Worm (Caenorhabditis elegans) whole organism, midembryonic: ENCODE results near the gene R04B3.2.
A peak's percentile ranks its signal among the peaks of the same experiment; 100 is the strongest.

Source experiments
- T22C8.4 ChIP-seq: fragments of 200-800 bp; sonication (Bioruptor generic); IDR thresholded peaks from 2 replicates; pipeline ENCODE4 v1.3.6; 2022; ENCODE audit warnings: missing genetic modification characterization, missing compliant biosample characterization
- cog-1 ChIP-seq: sonication (generic microtip); optimal IDR thresholded peaks from 2 replicates; lab custom pipeline; 2016; ENCODE audit warnings: missing genetic modification characterization, missing compliant biosample characterization
- flt-1 ChIP-seq: fragments of 200-800 bp; sonication (Bioruptor generic); IDR thresholded peaks from 2 replicates; pipeline ENCODE4 v1.3.6; 2022; ENCODE audit warnings: missing genetic modification characterization, missing compliant biosample characterization
- klf-2 ChIP-seq: fragments of 200-800 bp; sonication (Bioruptor generic); conservative IDR thresholded peaks from 2 replicates; pipeline ENCODE4 v1.3.6; 2022; ENCODE audit warnings: missing genetic modification reagents, missing genetic modification characterization, missing compliant biosample characterization
- med-1 ChIP-seq: sonication (generic microtip); optimal IDR thresholded peaks from 2 replicates; lab custom pipeline; 2017; ENCODE audit warnings: missing genetic modification characterization, mild to moderate bottlenecking, missing compliant biosample characterization, antibody characterized with exemption, missing genetic modification reagents; ENCODE audit not compliant: insufficient read depth
- ref-1 ChIP-seq: fragments of 200-800 bp; sonication (Bioruptor generic); conservative IDR thresholded peaks from 2 replicates; pipeline ENCODE4 v1.3.6; 2022; ENCODE audit warnings: missing genetic modification reagents, missing genetic modification characterization, missing compliant biosample characterization
- tab-1 ChIP-seq: fragments of 200-800 bp; sonication (Bioruptor generic); IDR thresholded peaks from 2 replicates; pipeline ENCODE4 v1.3.6; 2022; ENCODE audit warnings: missing genetic modification characterization, missing compliant biosample characterization
- ztf-23 ChIP-seq: fragments of 200-800 bp; sonication (Bioruptor generic); IDR thresholded peaks from 2 replicates; pipeline ENCODE4 v1.3.6; 2022; ENCODE audit warnings: missing genetic modification reagents, missing genetic modification characterization, missing compliant biosample characterization
- ztf-29 ChIP-seq: fragments of 200-800 bp; sonication (Bioruptor generic); IDR thresholded peaks from 2 replicates; pipeline ENCODE4 v1.3.6; 2022; ENCODE audit warnings: missing genetic modification reagents, missing genetic modification characterization, missing compliant biosample characterization

R04B3.2 gene

ce11 chrX:2473618-2474017, at the start of gene R04B3.2:
TSS of gene R04B3.2 (minus strand) at chrX:2473718.
- TF ChIP-seq cog-1 (no peak), ztf-23 (GFP tag; lab: Robert Waterston, UW) (no peak), ztf-29 (GFP tag; lab: Robert Waterston, UW) (no peak), klf-2 (GFP tag; lab: Robert Waterston, UW) (no peak), flt-1 (GFP tag; lab: Robert Waterston, UW) (no peak)

DNA sequence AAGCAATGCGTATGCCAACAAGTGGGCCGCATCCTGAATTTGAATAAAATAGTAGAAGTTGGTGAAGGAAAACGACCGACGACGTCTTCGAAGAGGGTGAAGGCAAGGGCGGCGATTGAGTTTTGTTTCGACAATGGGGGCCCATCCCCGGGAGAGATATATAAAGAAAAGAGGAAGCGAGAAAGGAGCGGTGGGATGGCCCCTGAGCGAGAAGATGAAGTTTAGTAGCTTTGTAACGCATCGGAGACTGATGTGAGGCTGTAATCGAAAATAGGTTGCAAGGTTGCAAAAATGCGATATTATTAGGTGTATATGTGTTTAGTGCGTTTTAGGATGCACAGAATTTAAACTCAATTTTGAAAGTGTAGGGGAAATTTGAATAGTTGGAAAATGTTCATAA, 49.1 kb upstream of the R04B3.2 start:
- TF ChIP-seq klf-2 (GFP tag; lab: Robert Waterston, UW) (no peak), med-1 (GFP tag; lab: Kevin White, UChicago) (no peak), T22C8.4 (GFP tag; lab: Robert Waterston, UW) (no peak), flt-1 (GFP tag; lab: Robert Waterston, UW) (no peak), cog-1 (no peak), ztf-29 (GFP tag; lab: Robert Waterston, UW) (no peak), tab-1 (no peak), ztf-23 (GFP tag; lab: Robert Waterston, UW) (no peak), ref-1 (no peak)

DNA sequence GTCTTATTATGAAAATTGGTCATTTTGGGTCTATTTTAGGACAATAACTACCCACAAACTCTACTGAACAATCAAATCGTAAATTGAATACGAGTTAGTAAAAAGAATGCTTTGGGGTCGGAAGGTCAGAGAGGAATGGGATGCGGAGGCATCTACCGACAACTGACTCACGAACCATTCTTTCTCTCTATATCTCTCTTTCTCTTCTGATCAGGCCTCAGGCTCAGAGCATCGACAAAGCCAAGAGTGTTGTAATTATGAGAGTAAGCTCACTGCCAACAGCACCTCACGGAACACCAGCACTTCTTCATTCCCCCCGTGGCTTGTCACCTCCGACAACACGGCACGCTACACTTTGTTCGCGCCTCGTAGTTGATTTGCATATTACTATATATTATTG, 46.9 kb upstream of the R04B3.2 start:
- no peak for TF ChIP-seq ztf-29 (GFP tag; lab: Robert Waterston, UW)
- TF ChIP-seq med-1 (GFP tag; lab: Kevin White, UChicago): no peak
- no peak for TF ChIP-seq tab-1
- no peak for TF ChIP-seq T22C8.4 (GFP tag; lab: Robert Waterston, UW)
- no peak for TF ChIP-seq ref-1
- no peak for TF ChIP-seq flt-1 (GFP tag; lab: Robert Waterston, UW)
- TF ChIP-seq ztf-23 (GFP tag; lab: Robert Waterston, UW): no peak
- TF ChIP-seq klf-2 (GFP tag; lab: Robert Waterston, UW): no peak
- no peak for TF ChIP-seq cog-1

DNA sequence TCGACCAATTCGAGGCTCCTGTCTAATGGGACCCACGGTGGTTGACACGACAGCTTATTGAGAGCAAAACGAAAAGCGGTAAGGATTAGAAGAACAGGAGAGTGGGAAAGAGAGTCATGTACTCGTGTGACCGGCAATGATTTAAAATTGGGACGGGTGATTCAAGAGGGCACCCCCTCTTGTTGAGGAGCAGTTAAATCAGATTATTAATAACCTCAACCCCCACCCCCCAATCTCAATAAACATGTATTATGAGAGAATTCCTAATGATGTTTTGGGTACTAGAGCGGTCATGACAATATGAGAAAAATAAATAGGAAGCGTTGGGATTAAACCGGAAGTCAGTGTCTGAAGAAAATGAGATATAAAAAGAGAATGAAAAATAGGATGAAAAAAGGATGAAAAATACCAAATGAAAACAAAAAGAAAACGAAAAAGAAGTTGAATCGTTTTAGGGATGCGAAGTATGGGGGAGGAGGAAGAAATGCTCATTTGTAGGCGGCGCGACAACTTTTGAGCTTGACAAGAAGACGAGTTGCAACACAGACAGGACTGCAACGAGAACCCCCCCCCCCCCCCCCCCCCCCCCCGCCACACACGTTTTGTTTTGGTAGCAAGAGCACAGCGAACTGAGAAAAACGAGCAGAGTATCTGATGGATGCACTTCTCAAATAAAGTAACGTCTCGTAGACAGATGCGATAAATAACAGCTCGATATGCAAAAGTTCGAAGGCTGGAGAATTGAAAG, 43.6 kb upstream of the R04B3.2 start:
- no peak for TF ChIP-seq cog-1
- TF ChIP-seq ztf-23 (GFP tag; lab: Robert Waterston, UW): no peak
- TF ChIP-seq T22C8.4 (GFP tag; lab: Robert Waterston, UW): no peak
- TF ChIP-seq ref-1: no peak
- no peak for TF ChIP-seq klf-2 (GFP tag; lab: Robert Waterston, UW)
- TF ChIP-seq ztf-29 (GFP tag; lab: Robert Waterston, UW): no peak
- TF ChIP-seq med-1 (GFP tag; lab: Kevin White, UChicago): no peak
- TF ChIP-seq flt-1 (GFP tag; lab: Robert Waterston, UW): no peak
- no peak for TF ChIP-seq tab-1

DNA sequence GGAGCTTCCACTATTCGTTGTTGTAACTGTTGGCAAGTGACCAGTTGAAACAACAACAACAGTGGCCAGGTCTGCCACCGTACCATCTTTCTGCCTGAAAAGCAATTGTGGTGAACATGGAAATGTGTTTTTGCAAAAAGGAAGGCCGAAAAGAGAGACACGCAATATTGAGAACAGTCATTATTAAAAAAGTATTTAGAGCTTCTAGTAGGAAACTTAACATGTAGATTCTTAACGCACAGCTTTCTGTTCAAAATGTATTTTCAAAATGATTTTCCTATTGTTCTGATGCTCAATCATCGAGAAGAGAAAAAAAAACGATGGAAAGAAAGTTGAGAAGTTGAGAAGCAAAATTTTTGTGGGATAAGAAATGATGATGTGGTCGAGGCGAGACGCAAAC, 41.7 kb upstream of the R04B3.2 start, which contains the start of gene syg-1:
TSS of gene syg-1 (minus strand) at position 101 of the 400 bp plus-strand sequence.
- TF ChIP-seq klf-2 (GFP tag; lab: Robert Waterston, UW) (no peak), flt-1 (GFP tag; lab: Robert Waterston, UW) (no peak), cog-1 (no peak), T22C8.4 (GFP tag; lab: Robert Waterston, UW) (no peak), tab-1 (no peak), med-1 (GFP tag; lab: Kevin White, UChicago) (no peak), ref-1 (no peak), ztf-23 (GFP tag; lab: Robert Waterston, UW) (no peak), ztf-29 (GFP tag; lab: Robert Waterston, UW) (no peak)

DNA sequence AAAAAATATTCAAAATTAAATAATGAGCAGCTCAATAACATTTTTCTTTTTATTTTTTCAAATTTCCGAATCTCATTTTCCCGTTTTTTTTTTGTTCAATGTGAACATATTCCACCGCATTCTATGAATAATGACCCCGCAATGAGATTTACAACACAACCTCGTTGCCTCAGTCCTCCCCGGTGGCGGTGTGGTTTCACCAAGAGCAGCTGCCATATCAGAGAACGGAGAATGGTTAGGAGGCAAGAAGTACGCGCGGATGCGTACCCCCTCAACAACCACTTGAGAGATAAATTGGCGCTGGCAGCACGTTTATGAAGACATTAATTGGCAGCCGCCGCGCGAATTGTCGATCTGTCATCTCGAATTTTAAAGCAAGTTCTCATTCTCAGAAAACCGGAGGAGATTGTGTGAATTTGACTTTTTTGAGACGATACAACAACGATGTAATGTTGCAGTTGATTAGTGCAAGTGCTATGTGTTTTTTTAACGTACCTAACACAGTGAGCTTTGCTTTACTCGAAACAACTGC, 40.2 kb upstream of the R04B3.2 start:
- peak; percentile 22 for TF ChIP-seq cog-1
- no peak for TF ChIP-seq med-1 (GFP tag; lab: Kevin White, UChicago)

- TF ChIP-seq ref-1 (no peak), T22C8.4 (GFP tag; lab: Robert Waterston, UW) (no peak), med-1 (GFP tag; lab: Kevin White, UChicago) (no peak)
These were observed 34.9 kb upstream of the R04B3.2 start, which contains the start of gene K02E10.7 for ce11 chrX:2508449-2508848. TSS of gene K02E10.7 (minus strand) at chrX:2508549.

ce11 chrX:2506738-2507137, 33.2 kb upstream of the R04B3.2 start:
- no peak for TF ChIP-seq ztf-29 (GFP tag; lab: Robert Waterston, UW)
- no peak for TF ChIP-seq ref-1
- TF ChIP-seq ztf-23 (GFP tag; lab: Robert Waterston, UW): no peak
- TF ChIP-seq klf-2 (GFP tag; lab: Robert Waterston, UW): no peak
- no peak for TF ChIP-seq med-1 (GFP tag; lab: Kevin White, UChicago)
- TF ChIP-seq tab-1: no peak
- no peak for TF ChIP-seq cog-1
- TF ChIP-seq T22C8.4 (GFP tag; lab: Robert Waterston, UW): no peak
- no peak for TF ChIP-seq flt-1 (GFP tag; lab: Robert Waterston, UW)

- no peak for TF ChIP-seq ztf-23 (GFP tag; lab: Robert Waterston, UW)
- no peak for TF ChIP-seq tab-1
- TF ChIP-seq cog-1: no peak
- TF ChIP-seq ztf-29 (GFP tag; lab: Robert Waterston, UW): 0 out of 2 replicates have a peak, but pooled peaks have one; percentile 23
- no peak for TF ChIP-seq med-1 (GFP tag; lab: Kevin White, UChicago)
- TF ChIP-seq ref-1: no peak
These were observed 24.3 kb upstream of the R04B3.2 start for ce11 chrX:2497816-2498215.

ce11 chrX:2495865-2496314, 22.4 kb upstream of the R04B3.2 start, which contains the start of gene rabr-1:
TSS of gene rabr-1 (plus strand) at chrX:2496180.
- TF ChIP-seq klf-2 (GFP tag; lab: Robert Waterston, UW) (no peak), tab-1 (0 out of 2 replicates have a peak, but pooled peaks have one; percentile 56)
